Worm (Caenorhabditis elegans) whole organism, L1 larva: Measurements from ENCODE around the gene ZC239.5.
A peak's percentile ranks its signal among the peaks of the same experiment; 100 is the strongest.
"Not testable (repeated sequence)": the region's sequence is repeated elsewhere in the genome, so short reads cannot be mapped to it uniquely, and the experiment has no call there.

ENCODE experiments used
- C04F5.9 ChIP-seq: sonication (generic microtip); optimal IDR thresholded peaks from 2 replicates; lab custom pipeline; 2016; ENCODE audit warnings: missing genetic modification characterization, missing compliant biosample characterization
- C34B4.2 ChIP-seq: sonication (generic microtip); optimal IDR thresholded peaks from 2 replicates; lab custom pipeline; 2017; ENCODE audit warnings: mild to moderate bottlenecking, missing genetic modification characterization, missing compliant biosample characterization
- F16B12.6 ChIP-seq: fragments of 150-350 bp; optimal IDR thresholded peaks from 2 replicates; lab custom pipeline; 2014; ENCODE audit warnings: missing biosample characterization, missing genetic modification characterization
- Y116A8C.19 ChIP-seq: sonication (generic microtip); optimal IDR thresholded peaks from 2 replicates; lab custom pipeline; 2016; ENCODE audit warnings: missing compliant biosample characterization, missing genetic modification characterization, borderline replicate concordance
- alr-1 ChIP-seq: fragments of 200-800 bp; sonication (Bioruptor generic); optimal IDR thresholded peaks from 2 replicates; lab custom pipeline; 2018; ENCODE audit warnings: borderline replicate concordance, mild to moderate bottlenecking, missing genetic modification characterization, missing compliant biosample characterization
- aly-2 ChIP-seq: fragments of 150-350 bp; optimal IDR thresholded peaks from 2 replicates; lab custom pipeline; 2014; ENCODE audit warnings: missing biosample characterization, missing genetic modification characterization
- ama-1 ChIP-seq: fragments of 150-350 bp; optimal IDR thresholded peaks from 2 replicates; lab custom pipeline; 2014
- ceh-63 ChIP-seq: fragments of 200-800 bp; sonication (Bioruptor generic); optimal IDR thresholded peaks from 2 replicates; lab custom pipeline; 2018; ENCODE audit warnings: mild to moderate bottlenecking, missing genetic modification characterization, missing compliant biosample characterization
- ceh-8 ChIP-seq: fragments of 200-800 bp; sonication (Bioruptor generic); optimal IDR thresholded peaks from 2 replicates; lab custom pipeline; 2018; ENCODE audit warnings: mild to moderate bottlenecking, missing genetic modification characterization, moderate library complexity, missing compliant biosample characterization
- ceh-90 ChIP-seq: sonication (generic microtip); optimal IDR thresholded peaks from 2 replicates; lab custom pipeline; 2016; ENCODE audit warnings: missing genetic modification characterization, missing compliant biosample characterization
- egl-27 ChIP-seq, 2 experiments: fragments of 150-350 bp in 1 of 2; sonication (generic microtip); optimal IDR thresholded peaks; 3 replicates each; lab custom pipeline; 2017 to 2018; ENCODE audit warnings: missing biosample characterization in 2 of 2, missing genetic modification characterization in 2 of 2, missing genetic modification reagents in 2 of 2
- elt-3 ChIP-seq, 6 experiments: fragments of 150-350 bp in 1 of 6; sonication (generic microtip); optimal IDR thresholded peaks; 2 replicates each; lab custom pipeline; 2017 to 2018; ENCODE audit warnings: missing biosample characterization in 6 of 6, missing genetic modification characterization in 6 of 6, inconsistent platforms in 1 of 6
- fkh-10 ChIP-seq: sonication (generic microtip); optimal IDR thresholded peaks from 2 replicates; lab custom pipeline; 2017; ENCODE audit warnings: missing biosample characterization, missing genetic modification reagents, missing genetic modification characterization
- fkh-4 ChIP-seq: sonication (generic microtip); optimal IDR thresholded peaks from 2 replicates; lab custom pipeline; 2016; ENCODE audit warnings: missing compliant biosample characterization, missing genetic modification characterization, borderline replicate concordance
- fkh-8 ChIP-seq: sonication (generic microtip); optimal IDR thresholded peaks from 2 replicates; lab custom pipeline; 2016; ENCODE audit warnings: mild to moderate bottlenecking, missing genetic modification characterization, missing compliant biosample characterization
- hlh-17 ChIP-seq: fragments of 200-800 bp; sonication (Bioruptor generic); optimal IDR thresholded peaks from 2 replicates; lab custom pipeline; 2018; ENCODE audit warnings: missing genetic modification characterization, mild to moderate bottlenecking, missing compliant biosample characterization, moderate library complexity, borderline replicate concordance
- isw-1 ChIP-seq: fragments of 200-800 bp; sonication (Bioruptor generic); IDR thresholded peaks from 2 replicates; pipeline ENCODE4 v1.3.6; 2022; ENCODE audit warnings: missing genetic modification characterization, missing compliant biosample characterization
- jun-1 ChIP-seq: fragments of 150-350 bp; optimal IDR thresholded peaks from 2 replicates; lab custom pipeline; 2014; ENCODE audit warnings: missing biosample characterization, missing genetic modification reagents, missing genetic modification characterization
- lin-13 ChIP-seq: fragments of 150-350 bp; optimal IDR thresholded peaks from 2 replicates; lab custom pipeline; 2014; ENCODE audit warnings: missing biosample characterization, missing genetic modification reagents, missing genetic modification characterization
- lin-14 ChIP-seq: fragments of 200-800 bp; sonication (Bioruptor generic); optimal IDR thresholded peaks from 2 replicates; lab custom pipeline; 2018; ENCODE audit warnings: mild to moderate bottlenecking, missing genetic modification characterization, moderate library complexity, missing compliant biosample characterization
- lin-35 ChIP-seq, 2 experiments: fragments of 150-350 bp; optimal IDR thresholded peaks; 2 replicates each; lab custom pipeline; 2014; ENCODE audit warnings: missing biosample characterization in 2 of 2, missing genetic modification characterization in 2 of 2, missing genetic modification reagents in 2 of 2
- lir-3 ChIP-seq: sonication (generic microtip); optimal IDR thresholded peaks from 2 replicates; lab custom pipeline; 2016; ENCODE audit warnings: mild to moderate bottlenecking, missing genetic modification characterization, moderate library complexity, missing compliant biosample characterization; ENCODE audit not compliant: poor library complexity
- mef-2 ChIP-seq: fragments of 150-350 bp; optimal IDR thresholded peaks from 2 replicates; lab custom pipeline; 2014; ENCODE audit warnings: missing biosample characterization, missing genetic modification characterization
- nhr-11 ChIP-seq: fragments of 150-350 bp; optimal IDR thresholded peaks from 2 replicates; lab custom pipeline; 2014; ENCODE audit warnings: missing biosample characterization, missing genetic modification characterization
- nhr-12 ChIP-seq: sonication (generic microtip); optimal IDR thresholded peaks from 2 replicates; lab custom pipeline; 2017; ENCODE audit warnings: missing biosample characterization, missing genetic modification characterization
- nhr-47 ChIP-seq: sonication (generic microtip); optimal IDR thresholded peaks from 2 replicates; lab custom pipeline; 2016; ENCODE audit warnings: mild to moderate bottlenecking, missing genetic modification characterization, moderate library complexity, missing compliant biosample characterization
- nhr-71 ChIP-seq: sonication (generic microtip); optimal IDR thresholded peaks from 2 replicates; lab custom pipeline; 2016; ENCODE audit warnings: mild to moderate bottlenecking, missing genetic modification characterization, moderate library complexity, missing compliant biosample characterization
- nhr-76 ChIP-seq: sonication (generic microtip); optimal IDR thresholded peaks from 2 replicates; lab custom pipeline; 2017; ENCODE audit warnings: missing biosample characterization, missing genetic modification characterization
- nhr-77 ChIP-seq: fragments of 150-350 bp; optimal IDR thresholded peaks from 2 replicates; lab custom pipeline; 2014; ENCODE audit warnings: missing biosample characterization, missing genetic modification characterization
- nhr-84 ChIP-seq: sonication (generic microtip); optimal IDR thresholded peaks from 2 replicates; lab custom pipeline; 2017; ENCODE audit warnings: missing biosample characterization, missing genetic modification characterization
- nhr-90 ChIP-seq: sonication (generic microtip); optimal IDR thresholded peaks from 2 replicates; lab custom pipeline; 2016; ENCODE audit warnings: mild to moderate bottlenecking, missing genetic modification characterization, missing compliant biosample characterization; ENCODE audit not compliant: poor library complexity
- pqm-1 ChIP-seq: sonication (generic microtip); optimal IDR thresholded peaks from 3 replicates; lab custom pipeline; 2017; ENCODE audit warnings: missing biosample characterization, missing genetic modification characterization
- skn-1 ChIP-seq: fragments of 150-350 bp; optimal IDR thresholded peaks from 2 replicates; lab custom pipeline; 2014; ENCODE audit warnings: missing biosample characterization, missing genetic modification characterization
- snpc-4 ChIP-seq: fragments of 150-350 bp; optimal IDR thresholded peaks from 2 replicates; lab custom pipeline; 2014; ENCODE audit warnings: missing biosample characterization, missing genetic modification characterization
- sox-4 ChIP-seq: sonication (generic microtip); optimal IDR thresholded peaks from 2 replicates; lab custom pipeline; 2016; ENCODE audit warnings: missing genetic modification characterization, missing compliant biosample characterization
- sup-37 ChIP-seq: fragments of 200-800 bp; sonication (Bioruptor generic); optimal IDR thresholded peaks from 2 replicates; lab custom pipeline; 2018; ENCODE audit warnings: mild to moderate bottlenecking, missing genetic modification characterization, missing compliant biosample characterization
- swsn-7 ChIP-seq: sonication (generic microtip); optimal IDR thresholded peaks from 2 replicates; lab custom pipeline; 2016; ENCODE audit warnings: missing genetic modification characterization, missing compliant biosample characterization
- tlp-1 ChIP-seq: fragments of 150-350 bp; optimal IDR thresholded peaks from 2 replicates; lab custom pipeline; 2014; ENCODE audit warnings: missing biosample characterization, missing genetic modification characterization
- unc-130 ChIP-seq: fragments of 150-350 bp; optimal IDR thresholded peaks from 2 replicates; lab custom pipeline; 2017; ENCODE audit warnings: missing biosample characterization, missing genetic modification characterization, inconsistent platforms
- unc-98 ChIP-seq: fragments of 200-800 bp; sonication (Bioruptor generic); IDR thresholded peaks from 2 replicates; pipeline ENCODE4 v1.3.6; 2022; ENCODE audit warnings: missing genetic modification characterization, missing compliant biosample characterization
- ztf-11 ChIP-seq, 2 experiments: sonication (generic microtip); optimal IDR thresholded peaks; 2 replicates each; lab custom pipeline; 2016 to 2017; ENCODE audit warnings: missing genetic modification characterization in 2 of 2, missing biosample characterization in 1 of 2, missing compliant biosample characterization in 1 of 2

ZC239.5 gene

DNA sequence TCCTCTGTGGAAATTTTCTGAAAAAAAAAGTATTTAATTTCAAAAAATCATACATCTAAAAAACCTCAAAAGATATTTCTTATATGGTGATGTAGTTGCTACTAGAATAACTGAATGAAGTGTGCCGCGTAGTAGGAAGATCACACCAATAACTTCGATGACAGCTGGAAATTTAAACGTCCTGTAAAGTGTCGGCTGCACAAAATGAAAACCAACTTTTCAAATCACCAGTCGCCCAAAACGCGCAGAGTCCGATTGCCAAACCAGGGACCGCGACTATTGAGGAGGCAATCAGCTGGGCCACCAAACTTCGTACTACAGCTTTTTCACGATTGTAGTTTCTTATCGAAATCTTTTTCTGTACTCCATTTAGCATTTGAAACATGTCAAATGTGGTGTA lies 9.2 kb upstream of the ZC239.5 start, which contains the start of gene sri-48:
TSS of gene sri-48 (minus strand) at position 101 of the 400 bp plus-strand sequence.
- TF ChIP-seq alr-1; ama-1 (lab: Kevin White, UChicago); lin-13 (GFP tag; lab: Kevin White, UChicago): not testable (repeated sequence)

DNA sequence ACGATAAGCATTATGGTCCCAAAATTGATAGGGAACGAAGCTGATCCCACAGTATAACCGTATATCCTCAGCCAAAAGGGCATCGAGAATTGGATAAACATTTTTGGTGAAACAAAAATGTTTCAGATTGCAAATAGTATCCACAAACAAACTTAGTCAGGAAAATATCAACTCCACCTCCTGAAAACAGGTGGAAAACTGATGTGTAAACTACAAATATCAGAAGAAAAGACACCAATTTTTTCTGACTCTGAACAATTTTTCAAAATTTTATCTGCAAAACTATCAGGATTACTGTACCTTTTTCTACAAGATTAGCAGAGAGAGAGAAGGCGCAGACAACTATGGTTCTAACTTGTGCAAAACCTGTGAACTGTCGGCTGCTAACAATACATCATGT lies 7.9 kb upstream of the ZC239.5 start, which contains the start of gene sri-53:
TSS of gene sri-53 (minus strand) at position 101 of the 400 bp plus-strand sequence.
- TF ChIP-seq fkh-4 (tag; lab: Kevin White, UChicago) (no peak), nhr-77 (tag; lab: Kevin White, UChicago) (no peak)

DNA sequence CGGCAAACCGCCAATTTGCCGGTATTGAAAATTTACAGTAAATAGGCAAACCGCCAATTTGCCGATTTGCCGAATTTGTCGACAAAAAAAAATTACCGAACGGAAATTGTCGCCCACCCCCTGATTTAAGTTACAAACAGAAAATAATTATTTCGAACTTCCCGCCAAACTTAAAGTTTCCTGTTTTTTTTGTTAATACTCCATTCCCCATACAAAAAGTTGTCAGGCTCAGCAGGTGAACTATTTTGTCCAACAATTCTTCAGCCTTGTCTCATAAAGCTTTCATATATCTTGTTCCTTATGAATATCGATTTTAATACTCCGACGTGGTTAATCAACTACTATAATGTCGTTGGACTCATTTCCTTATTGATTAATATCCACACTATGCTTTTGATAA lies 7.0 kb upstream of the ZC239.5 start, which contains the start of gene sri-50:
TSS of gene sri-50 (plus strand) at position 301 of the 400 bp plus-strand sequence.
- TF ChIP-seq Y116A8C.19 (tag; lab: Kevin White, UChicago): no peak
- TF ChIP-seq ztf-11 (tag; optimal IDR thresholded peaks at IDR 0.05; lab: Kevin White, UChicago): no peak

DNA sequence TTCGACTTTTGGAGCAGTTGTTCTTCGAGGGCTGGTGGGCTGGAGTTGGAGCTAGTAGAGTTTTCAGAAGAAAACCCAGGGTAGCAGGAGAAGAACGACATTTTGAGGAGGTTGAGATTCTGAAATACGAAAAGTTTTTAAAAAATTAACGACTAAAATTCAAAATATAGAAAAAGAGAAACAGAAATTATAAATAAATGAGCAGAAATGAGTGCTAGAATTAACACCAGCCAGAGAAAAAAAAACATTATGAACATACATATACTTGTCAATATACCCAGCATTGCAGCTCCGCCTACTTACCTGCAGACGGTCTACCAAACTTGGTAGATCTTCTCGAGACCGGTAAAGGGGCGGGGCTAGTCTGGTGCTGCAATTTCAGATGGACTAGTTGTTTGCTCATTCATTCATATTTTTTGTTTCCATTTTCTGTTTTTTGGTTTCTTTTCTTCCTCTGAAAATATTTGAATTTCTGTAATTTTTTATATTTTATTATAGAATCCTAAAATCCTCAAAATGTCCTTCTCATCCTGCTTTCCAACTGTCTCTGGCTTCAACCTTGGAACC lies 4.0 kb upstream of the ZC239.5 start, which contains the start of the genes ZC239.20 and ZC239.21:
TSS of gene ZC239.20 (minus strand) at position 101 of the 567 bp plus-strand sequence.
TSS of gene ZC239.21 (plus strand) at position 517 of the 567 bp plus-strand sequence.
- TF ChIP-seq sox-4 (tag; lab: Kevin White, UChicago) (no peak), skn-1 (tag; lab: Kevin White, UChicago) (no peak), nhr-11 (tag; lab: Kevin White, UChicago) (no peak), snpc-4 (tag; lab: Kevin White, UChicago) (no peak), fkh-8 (tag; lab: Kevin White, UChicago) (no peak), nhr-71 (tag; lab: Kevin White, UChicago) (no peak), swsn-7 (no peak), pqm-1 (no peak), ceh-63 (no peak)

DNA sequence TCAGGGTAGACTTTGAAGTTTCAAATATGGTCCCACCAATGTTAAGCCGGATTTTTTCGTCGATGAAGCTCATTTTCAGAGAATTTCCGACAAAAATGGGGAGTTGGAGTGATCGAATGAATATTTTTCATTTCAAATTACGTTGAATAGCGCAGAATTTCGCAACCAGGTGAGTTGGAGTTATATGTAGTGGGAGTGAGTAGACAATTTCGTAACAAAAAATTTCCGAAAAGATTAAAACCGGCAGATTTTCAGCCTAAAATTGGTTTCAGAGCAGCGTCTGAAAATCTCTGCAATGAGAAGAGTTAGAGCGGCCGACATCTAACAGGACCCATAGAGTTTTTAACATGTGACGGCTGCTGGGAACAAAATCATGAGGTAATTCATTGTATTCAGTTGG lies 1.8 kb upstream of the ZC239.5 start, which contains the start of gene sdz-35:
TSS of gene sdz-35 (minus strand) at position 101 of the 400 bp plus-strand sequence.
- TF ChIP-seq nhr-71 (tag; lab: Kevin White, UChicago) (no peak), hlh-17 (GFP tag; lab: Kevin White, UChicago) (no peak), snpc-4 (tag; lab: Kevin White, UChicago) (no peak), ceh-8 (GFP tag; lab: Kevin White, UChicago) (no peak), isw-1 (GFP tag; lab: Robert Waterston, UW) (no peak), lir-3 (tag; lab: Kevin White, UChicago) (no peak), unc-130 (no peak), C34B4.2 (tag; lab: Kevin White, UChicago) (no peak), aly-2 (tag; lab: Kevin White, UChicago) (no peak), nhr-84 (tag; lab: Kevin White, UChicago) (no peak), mef-2 (no peak), nhr-47 (tag; lab: Kevin White, UChicago) (no peak), swsn-7 (no peak), sup-37 (GFP tag; lab: Kevin White, UChicago) (no peak), ceh-90 (tag; lab: Kevin White, UChicago) (no peak), unc-98 (no peak)

DNA sequence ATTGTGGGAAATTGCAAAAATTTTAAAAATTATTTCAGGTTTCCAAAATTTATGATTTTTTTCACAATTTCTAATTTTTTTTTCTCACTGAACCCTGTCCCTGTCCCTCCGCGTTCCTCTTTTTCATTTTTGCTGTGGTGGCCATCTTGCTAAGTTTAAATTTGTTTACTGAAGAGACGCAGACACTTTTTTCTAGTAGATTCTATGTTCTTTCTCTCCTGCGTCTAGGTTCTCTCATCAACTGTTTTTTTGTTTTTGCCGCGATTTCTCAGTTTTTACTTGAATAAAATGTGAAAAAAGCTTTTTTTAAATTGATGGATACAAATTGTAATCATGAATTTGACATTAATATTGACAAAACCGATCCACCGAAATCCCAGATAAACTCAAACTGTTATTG lies 1.2 kb upstream of the ZC239.5 start, which contains the start of gene ZC239.6:
TSS of gene ZC239.6 (plus strand) at position 381 of the 400 bp plus-strand sequence.
- TF ChIP-seq nhr-76 (tag; lab: Kevin White, UChicago) (no peak), C04F5.9 (tag; lab: Kevin White, UChicago) (no peak), tlp-1 (tag; lab: Kevin White, UChicago) (no peak), sox-4 (tag; lab: Kevin White, UChicago) (no peak), fkh-4 (tag; lab: Kevin White, UChicago) (no peak), jun-1 (tag; lab: Kevin White, UChicago) (no peak), lin-35 (GFP tag; optimal IDR thresholded peaks at IDR 0.05; lab: Kevin White, UChicago) (peak in 1 of 2 experiments; percentile 8), egl-27 (tag; optimal IDR thresholded peaks at IDR 0.05; lab: Kevin White, UChicago) (no peak), ceh-63 (no peak), nhr-12 (no peak), lin-14 (GFP tag; lab: Kevin White, UChicago) (peak; percentile 69), unc-130 (no peak), ceh-8 (GFP tag; lab: Kevin White, UChicago) (no peak), nhr-11 (tag; lab: Kevin White, UChicago) (no peak), fkh-10 (GFP tag; lab: Kevin White, UChicago) (no peak), F16B12.6 (tag; lab: Kevin White, UChicago) (no peak), skn-1 (tag; lab: Kevin White, UChicago) (no peak), elt-3 (tag; optimal IDR thresholded peaks at IDR 0.05; lab: Kevin White, UChicago) (no peak), nhr-84 (tag; lab: Kevin White, UChicago) (no peak), nhr-90 (tag; lab: Kevin White, UChicago) (no peak)
